Worm (Caenorhabditis elegans) whole organism, L4 larva: Measurements from ENCODE around the gene clec-175.

Experiments
- D1046.2 ChIP-seq: fragments of 200-800 bp; sonication (Bioruptor generic); IDR thresholded peaks from 2 replicates; pipeline ENCODE4 v1.3.6; 2022; ENCODE audit warnings: missing genetic modification characterization, missing compliant biosample characterization
- F10B5.3 ChIP-seq: sonication (generic microtip); optimal IDR thresholded peaks from 2 replicates; lab custom pipeline; 2016; ENCODE audit warnings: mild to moderate bottlenecking, missing genetic modification characterization, missing compliant biosample characterization
- R02D3.7 ChIP-seq: fragments of 150-350 bp; sonication (generic microtip); optimal IDR thresholded peaks from 3 replicates; lab custom pipeline; 2014; ENCODE audit warnings: missing biosample characterization, missing genetic modification characterization
- T26A8.4 ChIP-seq: fragments of 200-800 bp; sonication (Bioruptor generic); IDR thresholded peaks from 2 replicates; pipeline ENCODE4 v1.3.6; 2022; ENCODE audit warnings: missing genetic modification characterization, missing compliant biosample characterization
- Y48G9A.11 ChIP-seq: fragments of 200-800 bp; sonication (Bioruptor generic); IDR thresholded peaks from 2 replicates; pipeline ENCODE4 v1.3.6; 2022; ENCODE audit warnings: missing genetic modification reagents, missing genetic modification characterization, missing compliant biosample characterization
- Y75B8A.6 ChIP-seq: fragments of 200-800 bp; sonication (Bioruptor generic); IDR thresholded peaks from 2 replicates; pipeline ENCODE4 v1.3.6; 2022; ENCODE audit warnings: missing genetic modification reagents, missing genetic modification characterization, missing compliant biosample characterization
- ZK337.2 ChIP-seq: fragments of 200-800 bp; sonication (Bioruptor generic); IDR thresholded peaks from 2 replicates; pipeline ENCODE4 v1.3.6; 2022; ENCODE audit warnings: missing genetic modification reagents, missing genetic modification characterization, missing compliant biosample characterization
- ZK546.5 ChIP-seq, 2 experiments: sonication (generic microtip); optimal IDR thresholded peaks; 2 replicates each; lab custom pipeline; 2017; ENCODE audit warnings: missing biosample characterization in 2 of 2, missing genetic modification characterization in 2 of 2
- ama-1 ChIP-seq: fragments of 150-350 bp; optimal IDR thresholded peaks from 2 replicates; lab custom pipeline; 2014; ENCODE audit warnings: inconsistent platforms, mixed read lengths
- ceh-32 ChIP-seq: sonication (generic microtip); optimal IDR thresholded peaks from 2 replicates; lab custom pipeline; 2016; ENCODE audit warnings: mild to moderate bottlenecking, missing genetic modification characterization, missing compliant biosample characterization; ENCODE audit not compliant: poor library complexity
- ctbp-1 ChIP-seq: fragments of 200-800 bp; sonication (Bioruptor generic); IDR thresholded peaks from 2 replicates; pipeline ENCODE4 v1.3.6; 2022; ENCODE audit warnings: missing genetic modification reagents, missing genetic modification characterization, missing compliant biosample characterization
- daf-12 ChIP-seq: fragments of 150-350 bp; optimal IDR thresholded peaks from 2 replicates; lab custom pipeline; 2014; ENCODE audit warnings: missing biosample characterization, missing genetic modification reagents, missing genetic modification characterization
- dve-1 ChIP-seq: sonication (generic microtip); optimal IDR thresholded peaks from 2 replicates; lab custom pipeline; 2017; ENCODE audit warnings: antibody characterized with exemption, mild to moderate bottlenecking, missing genetic modification characterization, missing compliant biosample characterization; ENCODE audit not compliant: insufficient read depth
- egl-27 ChIP-seq: sonication (generic microtip); optimal IDR thresholded peaks from 3 replicates; lab custom pipeline; 2017; ENCODE audit warnings: missing biosample characterization, missing genetic modification reagents, missing genetic modification characterization
- egl-43 ChIP-seq: fragments of 200-800 bp; sonication (Bioruptor generic); IDR thresholded peaks from 2 replicates; pipeline ENCODE4 v1.3.6; 2022; ENCODE audit warnings: missing genetic modification reagents, missing genetic modification characterization, missing compliant biosample characterization
- fkh-10 ChIP-seq: fragments of 150-350 bp; optimal IDR thresholded peaks from 2 replicates; lab custom pipeline; 2014; ENCODE audit warnings: missing biosample characterization, missing genetic modification reagents, missing genetic modification characterization
- fos-1 ChIP-seq: fragments of 150-350 bp; optimal IDR thresholded peaks from 2 replicates; lab custom pipeline; 2014; ENCODE audit warnings: missing biosample characterization, missing genetic modification characterization
- hif-1 ChIP-seq, 2 experiments: sonication (generic microtip); optimal IDR thresholded peaks; 2 replicates each; lab custom pipeline; 2016 to 2017; ENCODE audit warnings: missing compliant biosample characterization in 2 of 2, missing genetic modification characterization in 2 of 2, missing genetic modification reagents in 2 of 2, missing genotype in 2 of 2, mild to moderate bottlenecking in 1 of 2
- hlh-11 ChIP-seq: fragments of 200-800 bp; sonication (Bioruptor generic); optimal IDR thresholded peaks from 2 replicates; lab custom pipeline; 2018; ENCODE audit warnings: mild to moderate bottlenecking, missing genetic modification characterization, missing compliant biosample characterization
- hlh-30 ChIP-seq: sonication (generic microtip); optimal IDR thresholded peaks from 2 replicates; lab custom pipeline; 2017; ENCODE audit warnings: antibody characterized with exemption, mild to moderate bottlenecking, missing genetic modification characterization, missing compliant biosample characterization; ENCODE audit not compliant: insufficient read depth
- hmg-1.1 ChIP-seq: fragments of 200-800 bp; sonication (Bioruptor generic); IDR thresholded peaks from 2 replicates; pipeline ENCODE4 v1.3.6; 2022; ENCODE audit warnings: missing genetic modification reagents, missing genetic modification characterization, missing compliant biosample characterization
- jun-1 ChIP-seq: fragments of 150-350 bp; optimal IDR thresholded peaks from 2 replicates; lab custom pipeline; 2014; ENCODE audit warnings: missing biosample characterization, missing genetic modification reagents, missing genetic modification characterization
- lin-13 ChIP-seq: fragments of 150-350 bp; optimal IDR thresholded peaks from 2 replicates; lab custom pipeline; 2014; ENCODE audit warnings: missing biosample characterization, missing genetic modification reagents, missing genetic modification characterization
- lin-15B ChIP-seq: fragments of 150-350 bp; sonication (generic microtip); optimal IDR thresholded peaks from 3 replicates; lab custom pipeline; 2014; ENCODE audit warnings: missing biosample characterization, missing genetic modification characterization
- lin-29 ChIP-seq: fragments of 200-800 bp; sonication (Bioruptor generic); IDR thresholded peaks from 2 replicates; pipeline ENCODE4 v1.3.6; 2022; ENCODE audit warnings: missing genetic modification reagents, missing genetic modification characterization, missing compliant biosample characterization
- lir-3 ChIP-seq: sonication (generic microtip); optimal IDR thresholded peaks from 2 replicates; lab custom pipeline; 2016; ENCODE audit warnings: mild to moderate bottlenecking, missing genetic modification characterization, missing compliant biosample characterization
- mdl-1 ChIP-seq, 2 experiments: fragments of 150-350 bp in 1 of 2; sonication (generic microtip) in 1 of 2; optimal IDR thresholded peaks; 2 replicates each; lab custom pipeline; 2014 to 2017; ENCODE audit warnings: missing biosample characterization in 2 of 2, missing genetic modification characterization in 2 of 2
- mep-1 ChIP-seq: fragments of 150-350 bp; sonication (generic microtip); optimal IDR thresholded peaks from 3 replicates; lab custom pipeline; 2014; ENCODE audit warnings: missing biosample characterization, missing genetic modification characterization
- nhr-11 ChIP-seq: fragments of 150-350 bp; optimal IDR thresholded peaks from 2 replicates; lab custom pipeline; 2014; ENCODE audit warnings: missing biosample characterization, missing genetic modification characterization
- nhr-25 ChIP-seq: sonication (generic microtip); optimal IDR thresholded peaks from 2 replicates; lab custom pipeline; 2017; ENCODE audit warnings: missing genetic modification characterization, mild to moderate bottlenecking, missing compliant biosample characterization, antibody characterized with exemption, moderate library complexity, borderline replicate concordance; ENCODE audit not compliant: insufficient read depth
- nhr-77 ChIP-seq: fragments of 150-350 bp; optimal IDR thresholded peaks from 2 replicates; lab custom pipeline; 2014; ENCODE audit warnings: missing biosample characterization, missing genetic modification characterization
- php-3 ChIP-seq: fragments of 200-800 bp; sonication (Bioruptor generic); IDR thresholded peaks from 2 replicates; pipeline ENCODE4 v1.3.6; 2022; ENCODE audit warnings: missing genetic modification reagents, missing genetic modification characterization, missing compliant biosample characterization
- sdz-12 ChIP-seq: fragments of 200-800 bp; sonication (Bioruptor generic); optimal IDR thresholded peaks from 2 replicates; lab custom pipeline; 2018; ENCODE audit warnings: mild to moderate bottlenecking, missing genetic modification characterization, missing compliant biosample characterization
- set-16 ChIP-seq: fragments of 200-800 bp; sonication (Bioruptor generic); IDR thresholded peaks from 2 replicates; pipeline ENCODE4 v1.3.6; 2022; ENCODE audit warnings: missing genetic modification reagents, missing genetic modification characterization, missing compliant biosample characterization
- unc-62 ChIP-seq, 3 experiments: fragments of 150-350 bp in 1 of 3; sonication (generic microtip); optimal IDR thresholded peaks in 2 of 3; peaks in 1 of 3; 1 replicate in 1 of 3; 2 replicates in 2 of 3; lab custom pipeline; 2014 to 2017; ENCODE audit warnings: missing biosample characterization in 3 of 3, missing genetic modification characterization in 3 of 3, missing genetic modification reagents in 3 of 3, missing genotype in 1 of 3
- vab-7 ChIP-seq: fragments of 200-800 bp; sonication (Bioruptor generic); IDR thresholded peaks from 2 replicates; pipeline ENCODE4 v1.3.6; 2022; ENCODE audit warnings: missing genetic modification reagents, missing genetic modification characterization, missing compliant biosample characterization
- zfp-2 ChIP-seq: sonication (generic microtip); optimal IDR thresholded peaks from 2 replicates; lab custom pipeline; 2016; ENCODE audit warnings: mild to moderate bottlenecking, missing genetic modification characterization, missing compliant biosample characterization
- zip-11 ChIP-seq: fragments of 200-800 bp; sonication (Bioruptor generic); IDR thresholded peaks from 2 replicates; pipeline ENCODE4 v1.3.6; 2022; ENCODE audit warnings: missing genetic modification characterization, missing compliant biosample characterization
- zip-2 ChIP-seq: fragments of 150-350 bp; optimal IDR thresholded peaks from 2 replicates; lab custom pipeline; 2014; ENCODE audit warnings: missing biosample characterization, missing genetic modification characterization

clec-175 gene

DNA sequence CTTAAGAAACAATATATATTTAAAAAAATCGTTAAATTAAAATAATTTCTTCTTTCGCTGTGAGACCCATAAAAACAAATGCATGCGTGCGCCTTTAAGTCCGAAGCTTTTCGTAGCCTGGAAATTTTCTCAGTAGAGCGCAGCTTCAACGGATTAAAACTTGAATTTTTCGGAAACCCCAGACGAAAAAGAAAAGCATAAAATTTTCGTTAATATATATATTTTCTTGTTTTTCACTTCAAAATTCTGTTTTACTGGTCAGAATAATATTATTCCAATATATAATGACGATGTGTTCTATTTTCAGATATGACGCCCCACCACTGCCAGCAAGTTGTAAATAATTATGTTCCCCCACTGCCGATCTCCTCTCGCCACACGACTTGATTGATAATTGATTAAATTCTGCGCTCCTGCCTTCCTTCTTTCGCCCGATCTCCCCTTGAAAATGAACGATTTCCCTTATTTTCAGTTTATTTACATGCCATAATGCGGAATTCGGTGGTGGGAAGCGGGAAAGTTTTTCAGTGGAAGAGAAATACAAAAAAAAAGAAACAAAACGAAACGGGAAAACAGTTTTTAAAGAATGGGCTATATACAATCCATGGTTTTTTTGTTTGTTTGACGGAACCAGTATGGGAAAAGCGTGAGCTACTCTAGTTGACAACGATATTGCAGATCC is 46.1 kb downstream of the clec-175 start (continued):
- TF ChIP-seq ama-1, result peak; percentile 99
- no peak for TF ChIP-seq lir-3 (tag; lab: Kevin White, UChicago)
- no peak for TF ChIP-seq hmg-1.1 (GFP tag; lab: Robert Waterston, UW)
- TF ChIP-seq egl-27, result no peak
- no peak for TF ChIP-seq zip-11 (GFP tag; lab: Robert Waterston, UW)
- TF ChIP-seq zip-2 (tag; lab: Kevin White, UChicago), result peak; percentile 29
- TF ChIP-seq zfp-2, result peak; percentile 22
- peak; percentile 11 for TF ChIP-seq hlh-30 (tag; lab: Kevin White, UChicago)
- no peak for TF ChIP-seq set-16 (GFP tag; lab: Robert Waterston, UW)
- TF ChIP-seq F10B5.3, result no peak
- TF ChIP-seq Y75B8A.6, result peak; percentile 3; the same call in 1 of the 2 replicates
- peak; percentile 14 for TF ChIP-seq nhr-11 (tag; lab: Kevin White, UChicago)
- TF ChIP-seq daf-12 (tag; lab: Kevin White, UChicago), result no peak
- 0 out of 2 replicates have a peak, but pooled peaks have one; percentile 4 for TF ChIP-seq vab-7 (GFP tag; lab: Robert Waterston, UW)
- no peak for TF ChIP-seq fkh-10
- TF ChIP-seq hif-1 (tag; optimal IDR thresholded peaks at IDR 0.05; lab: Kevin White, UChicago), result peak; percentile 26 to 65
- 0 out of 2 replicates have a peak, but pooled peaks have one; percentile 22 for TF ChIP-seq ZK337.2 (GFP tag; lab: Robert Waterston, UW)
- TF ChIP-seq ZK546.5 (tag; optimal IDR thresholded peaks at IDR 0.05; lab: Kevin White, UChicago), result no peak
- TF ChIP-seq hlh-11 (tag; lab: Kevin White, UChicago), result peak; percentile 49
- TF ChIP-seq jun-1 (tag; lab: Kevin White, UChicago), result no peak
- TF ChIP-seq egl-43 (GFP tag; lab: Robert Waterston, UW), result 0 out of 2 replicates have a peak, but pooled peaks have one; percentile 28
- peak; percentile 56 for TF ChIP-seq sdz-12 (GFP tag; lab: Kevin White, UChicago)
- peak; percentile 72 for TF ChIP-seq mep-1 (tag; lab: Kevin White, UChicago)
- no peak for TF ChIP-seq mdl-1 (tag; optimal IDR thresholded peaks at IDR 0.05; lab: Kevin White, UChicago)
- no peak for TF ChIP-seq Y48G9A.11 (GFP tag; lab: Robert Waterston, UW)
- TF ChIP-seq ceh-32 (tag; lab: Kevin White, UChicago), result no peak
- no peak for TF ChIP-seq nhr-25 (tag; lab: Kevin White, UChicago)
- TF ChIP-seq R02D3.7 (tag; lab: Kevin White, UChicago), result no peak
- TF ChIP-seq nhr-77 (tag; lab: Kevin White, UChicago), result no peak
- no peak for TF ChIP-seq fos-1 (tag; lab: Kevin White, UChicago)
- no peak for TF ChIP-seq lin-15B (tag; lab: Kevin White, UChicago)
- no peak for TF ChIP-seq lin-29
- no peak for TF ChIP-seq lin-13 (GFP tag; lab: Kevin White, UChicago)
- TF ChIP-seq ctbp-1 (GFP tag; lab: Robert Waterston, UW), result 0 out of 2 replicates have a peak, but pooled peaks have one; percentile 48
- 0 out of 2 replicates have a peak, but pooled peaks have one; percentile 31 for TF ChIP-seq php-3 (GFP tag; lab: Robert Waterston, UW)
- TF ChIP-seq unc-62 (GFP tag; optimal IDR thresholded peaks at IDR 0.05 in 1 of 2; lab: Kevin White, UChicago), result peak in 1 of 2 experiments; percentile 63
- TF ChIP-seq unc-62 (tag; optimal IDR thresholded peaks at IDR 0.05; lab: Kevin White, UChicago), result no peak
- no peak for TF ChIP-seq dve-1 (tag; lab: Kevin White, UChicago)
- TF ChIP-seq T26A8.4 (GFP tag; lab: Robert Waterston, UW), result peak; percentile 75; the same call in 1 of the 2 replicates
- no peak for TF ChIP-seq D1046.2 (GFP tag; lab: Robert Waterston, UW)
